Fruit fly (Drosophila melanogaster): ENCODE results near the gene dbe.

Gene dbe

DNA sequence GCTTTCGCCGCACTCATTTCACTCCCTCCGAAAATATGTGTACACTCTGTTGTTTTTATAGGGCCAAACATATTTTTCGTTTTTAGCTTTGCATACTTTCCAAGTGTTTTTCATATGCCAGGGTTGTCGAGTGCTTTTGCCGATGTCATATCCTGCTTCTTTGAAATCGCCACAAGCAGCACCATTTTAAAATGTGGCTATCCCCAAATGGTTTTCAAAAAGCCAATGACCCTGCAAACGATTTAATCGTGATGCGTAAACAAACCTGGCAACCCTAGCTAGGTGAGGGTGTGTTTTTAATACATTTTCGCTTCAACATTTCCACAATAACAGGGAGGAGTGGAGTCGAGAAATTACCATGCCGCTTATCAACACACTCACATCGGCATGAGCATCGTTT lies 22.8 kb upstream of the dbe start:
- TF ChIP-seq CG3032 (tag; optimal IDR thresholded peaks at IDR 0.05) (no peak), Eip78C (GFP tag) (peak; percentile 32), Hr39 (GFP tag; optimal IDR thresholded peaks at IDR 0.05) (peak; percentile 8), svp (GFP tag) (peak; percentile 57)

DNA sequence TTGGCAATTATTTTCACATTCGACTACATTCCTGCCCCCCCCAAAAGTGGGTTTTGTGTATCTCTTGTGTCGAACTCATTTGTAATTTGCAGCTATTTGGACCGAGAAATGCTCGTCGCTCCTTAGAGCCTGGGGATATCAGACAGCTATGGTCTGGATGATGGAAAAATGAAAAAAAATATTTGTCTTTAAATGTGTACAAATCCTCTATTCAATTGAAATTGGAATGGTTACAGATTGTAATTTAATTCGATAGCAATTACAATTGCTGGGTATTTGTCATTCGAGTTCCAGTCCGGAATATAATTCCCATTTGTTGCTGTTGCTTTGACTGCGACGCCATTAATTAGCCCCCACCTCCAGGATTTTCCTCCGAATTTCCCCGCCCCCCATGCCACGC lies 20.1 kb upstream of the dbe start:
- TF ChIP-seq eg (GFP tag; IDR thresholded peaks at IDR 0.05) (0 out of 3 replicates have a peak, but pooled peaks have one; percentile 21), CG6854 (GFP tag; optimal IDR thresholded peaks at IDR 0.05) (no peak)

DNA sequence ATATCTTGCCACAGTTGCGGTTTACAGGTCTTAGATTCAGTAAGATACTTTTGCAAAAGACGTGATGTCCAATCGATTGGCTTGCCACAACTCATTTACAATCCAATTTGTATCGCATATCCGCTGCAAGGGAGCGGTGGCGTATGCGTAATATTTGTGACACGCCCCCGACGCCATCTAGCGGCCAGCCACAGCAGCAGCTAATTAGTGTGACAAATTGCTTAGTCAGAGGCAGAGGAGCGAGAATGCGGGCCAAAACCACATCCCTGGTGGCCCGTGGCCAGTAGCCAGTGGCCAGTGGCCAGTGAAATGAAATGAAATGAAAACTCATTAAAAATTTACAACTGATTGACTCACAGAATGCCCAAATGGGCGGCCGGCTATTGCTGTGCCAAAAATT lies 18.1 kb upstream of the dbe start:
- TF ChIP-seq acj6 (GFP tag; optimal IDR thresholded peaks at IDR 0.05) (no peak), CG31627 (GFP tag; optimal IDR thresholded peaks at IDR 0.05) (no peak), Hr39 (GFP tag; optimal IDR thresholded peaks at IDR 0.05) (no peak), Sox14 (GFP tag; optimal IDR thresholded peaks at IDR 0.05) (no peak), CG11762 (GFP tag; optimal IDR thresholded peaks at IDR 0.05; ENCODE audit: insufficient read depth) (no peak), CG16779 (tag; optimal IDR thresholded peaks at IDR 0.05) (no peak), CG8632 (GFP tag; optimal IDR thresholded peaks at IDR 0.05) (no peak), Eip78C (GFP tag) (no peak)

DNA sequence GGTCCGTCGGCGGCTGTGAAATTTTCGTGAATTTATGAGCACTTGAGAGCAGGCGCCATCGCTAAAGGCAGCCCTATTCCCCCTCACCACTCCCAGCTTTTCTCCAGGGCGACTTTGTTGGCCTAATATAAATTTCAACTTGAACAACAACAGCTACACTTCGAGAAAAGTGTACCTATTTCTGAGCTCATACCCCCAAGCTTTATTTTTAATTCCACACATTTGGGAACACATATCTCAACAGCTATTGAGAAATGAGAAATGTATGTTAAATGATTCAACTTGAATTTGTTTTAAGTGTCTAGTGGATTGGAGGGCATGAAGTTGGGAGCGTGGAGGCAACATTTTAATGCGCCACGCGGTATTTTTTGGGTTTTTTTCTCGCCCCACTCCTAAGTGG lies 17.1 kb upstream of the dbe start:
- TF ChIP-seq CG11902 (GFP tag; optimal IDR thresholded peaks at IDR 0.05) (no peak), achi (GFP tag; optimal IDR thresholded peaks at IDR 0.05) (no peak), Sox14 (GFP tag; optimal IDR thresholded peaks at IDR 0.05) (no peak), spab (GFP tag; optimal IDR thresholded peaks at IDR 0.05) (no peak), acj6 (GFP tag; optimal IDR thresholded peaks at IDR 0.05) (no peak), Met (GFP tag; optimal IDR thresholded peaks at IDR 0.05) (no peak), Gug (GFP tag; IDR thresholded peaks at IDR 0.05) (no peak), Sox15 (GFP tag; optimal IDR thresholded peaks at IDR 0.05) (no peak), lz (GFP tag; optimal IDR thresholded peaks at IDR 0.05) (no peak), Sox102F (GFP tag; optimal IDR thresholded peaks at IDR 0.05) (no peak), dac (GFP tag; optimal IDR thresholded peaks at IDR 0.05) (no peak), svp (GFP tag) (no peak)

DNA sequence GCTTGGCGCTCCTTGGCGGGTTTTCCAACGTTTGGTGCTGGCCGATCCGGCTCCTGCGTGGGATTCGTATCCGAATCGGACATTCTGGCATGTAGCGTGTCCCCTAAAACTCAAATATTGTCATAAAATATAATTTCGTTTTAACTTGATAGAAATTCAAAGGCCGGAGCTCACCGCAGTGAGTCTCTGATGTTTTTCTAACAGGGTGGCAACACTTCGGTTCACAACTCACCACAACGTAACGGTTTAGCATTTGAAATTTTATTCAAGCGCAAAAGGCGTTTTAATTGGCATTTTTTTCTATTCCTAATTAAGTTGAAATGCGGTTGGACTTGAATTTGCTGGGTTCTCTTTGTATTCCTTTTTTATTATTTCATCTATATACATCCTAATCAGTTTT lies 15.3 kb upstream of the dbe start, which contains the start of gene CG15824:
Gene CG15824, minus strand, starts transcription at position 172 of the 400 bp plus-strand sequence.
- TF ChIP-seq spab (GFP tag; optimal IDR thresholded peaks at IDR 0.05), result no peak
- no peak for TF ChIP-seq Eip75B (GFP tag; optimal IDR thresholded peaks at IDR 0.05)

DNA sequence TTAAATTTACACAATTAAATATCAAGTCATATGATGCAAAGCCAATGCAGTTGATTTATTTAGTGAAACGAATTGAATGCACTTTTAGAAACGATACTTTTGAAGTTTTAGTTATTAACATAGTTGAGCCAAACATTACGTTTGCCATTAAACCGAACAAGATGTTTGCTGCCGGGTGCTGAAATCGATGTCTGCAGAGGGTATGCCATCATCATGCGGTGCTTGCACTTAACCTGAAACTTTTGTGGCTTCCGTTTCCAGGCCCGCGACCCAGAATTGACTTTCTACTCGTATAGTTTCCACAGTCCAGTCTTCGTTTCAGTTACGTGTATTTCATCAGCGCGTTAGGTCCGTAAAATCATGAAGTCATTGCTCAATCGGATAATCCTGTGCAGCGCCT lies 7.3 kb upstream of the dbe start, which contains the start of gene ninaA:
Gene ninaA, plus strand, starts transcription at position 301 of the 400 bp plus-strand sequence.
- TF ChIP-seq Blimp-1 (GFP tag; optimal IDR thresholded peaks at IDR 0.05), result no peak
- TF ChIP-seq Eip78C (GFP tag), result no peak
- TF ChIP-seq ss (GFP tag; optimal IDR thresholded peaks at IDR 0.05), result no peak
- TF ChIP-seq CG16779 (tag; optimal IDR thresholded peaks at IDR 0.05), result no peak
- TF ChIP-seq Lpt (GFP tag; optimal IDR thresholded peaks at IDR 0.05), result no peak
- TF ChIP-seq salr (GFP tag; optimal IDR thresholded peaks at IDR 0.05), result no peak
- TF ChIP-seq Eip75B (GFP tag; optimal IDR thresholded peaks at IDR 0.05), result no peak
- TF ChIP-seq dac (GFP tag; optimal IDR thresholded peaks at IDR 0.05), result no peak
- no peak for TF ChIP-seq OdsH (GFP tag; optimal IDR thresholded peaks at IDR 0.05)
- no peak for TF ChIP-seq CG6276 (GFP tag; optimal IDR thresholded peaks at IDR 0.05)
- no peak for TF ChIP-seq CG3919 (GFP tag; optimal IDR thresholded peaks at IDR 0.05)
- TF ChIP-seq CG6854 (GFP tag; optimal IDR thresholded peaks at IDR 0.05), result no peak
- TF ChIP-seq fkh (GFP tag; optimal IDR thresholded peaks at IDR 0.05), result no peak
- TF ChIP-seq CG31627 (GFP tag; optimal IDR thresholded peaks at IDR 0.05), result no peak
- TF ChIP-seq esn (GFP tag; optimal IDR thresholded peaks at IDR 0.05), result no peak
- TF ChIP-seq Ets21C (GFP tag; optimal IDR thresholded peaks at IDR 0.05), result no peak
- no peak for TF ChIP-seq CG3032 (tag; optimal IDR thresholded peaks at IDR 0.05)
- TF ChIP-seq CG34406 (GFP tag; optimal IDR thresholded peaks at IDR 0.05), result no peak
